Worm (Caenorhabditis elegans) whole organism, L4/young adult: ENCODE measurements around the gene F17A2.13.

Experiments
- W03F9.2 ChIP-seq: fragments of 150-350 bp; optimal IDR thresholded peaks from 2 replicates; lab custom pipeline; 2014; ENCODE audit warnings: missing biosample characterization, missing genetic modification characterization
- dao-5 ChIP-seq: sonication (generic microtip); optimal IDR thresholded peaks from 2 replicates; lab custom pipeline; 2016; ENCODE audit warnings: missing genotype, missing genetic modification characterization, moderate library complexity, missing compliant biosample characterization
- him-1 ChIP-seq: sonication (generic microtip); optimal IDR thresholded peaks from 2 replicates; lab custom pipeline; 2016; ENCODE audit warnings: missing genotype, missing genetic modification reagents, missing genetic modification characterization, missing compliant biosample characterization

- TF ChIP-seq him-1 (no peak), dao-5 (no peak), W03F9.2 (tag; lab: Kevin White, UChicago) (no peak)
Measured at ce11 chrX:12317560-12317959, 3.9 kb upstream of the F17A2.13 start.
